Fruit fly (Drosophila melanogaster): ENCODE measurements around the gene fax.

fax gene

DNA sequence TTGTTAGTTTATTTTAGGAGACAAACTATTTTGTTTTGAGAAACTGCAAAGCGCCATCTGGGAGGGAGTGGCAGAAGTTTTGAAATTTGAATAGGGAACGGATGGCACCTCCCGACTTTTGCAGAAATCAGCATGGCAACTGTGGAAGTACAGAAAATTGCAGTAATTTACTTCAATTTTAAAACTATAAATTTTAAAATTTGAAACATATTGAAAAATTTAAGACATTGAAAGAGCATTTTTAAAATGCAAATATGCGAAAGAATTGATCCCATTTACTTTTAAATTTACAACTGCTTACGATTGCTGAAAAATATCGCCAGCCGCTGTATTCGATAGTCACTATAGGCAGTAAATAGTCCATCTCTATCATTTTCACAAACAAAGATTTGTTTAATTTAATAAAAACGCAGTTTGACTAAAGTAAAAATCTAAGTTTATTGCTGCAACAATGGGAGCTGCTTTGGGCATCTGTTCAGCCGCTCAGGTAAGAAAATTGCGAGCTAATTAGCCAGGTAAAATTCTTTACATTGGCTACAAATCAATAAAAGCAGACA is 844 bp upstream of the fax start, which contains the start of gene Serinc (continued):
- TF ChIP-seq trh (GFP tag; optimal IDR thresholded peaks at IDR 0.05) (no peak), croc (GFP tag; conservative IDR thresholded peaks at IDR 0.05) (peak; percentile 30; the same call in 1 of the 3 replicates), onecut (GFP tag; IDR thresholded peaks at IDR 0.05) (peak; percentile 76), CG6654 (GFP tag; optimal IDR thresholded peaks at IDR 0.05) (no peak), Ets65A (GFP tag) (peak; percentile 97), Lpt (GFP tag; optimal IDR thresholded peaks at IDR 0.05) (no peak), CG17361 (GFP tag; IDR thresholded peaks at IDR 0.05) (peak; percentile 65; the same call in 2 of the 3 replicates), CG34224 (GFP tag; IDR thresholded peaks at IDR 0.05; ENCODE audit: partially characterized antibody) (peak; percentile 95), phol (tag; optimal IDR thresholded peaks at IDR 0.05) (peak; percentile 75), CG1233 (GFP tag; optimal IDR thresholded peaks at IDR 0.05) (peak; percentile 28), CG30020 (tag; optimal IDR thresholded peaks at IDR 0.05) (peak; percentile 71), CG12391 (tag; optimal IDR thresholded peaks at IDR 0.05) (peak; percentile 78), CG18476 (GFP tag; optimal IDR thresholded peaks at IDR 0.05) (peak; percentile 27), CG4328 (GFP tag; optimal IDR thresholded peaks at IDR 0.05) (peak; percentile 15), grn (GFP tag; optimal IDR thresholded peaks at IDR 0.05) (no peak), nerfin-1 (tag; optimal IDR thresholded peaks at IDR 0.05) (peak; percentile 61), lab (GFP tag; optimal IDR thresholded peaks at IDR 0.05) (no peak), nau (GFP tag; optimal IDR thresholded peaks at IDR 0.05) (no peak), CG6765 (GFP tag; optimal IDR thresholded peaks at IDR 0.05) (no peak), jing (GFP tag; optimal IDR thresholded peaks at IDR 0.05) (no peak), CG32772 (GFP tag; IDR thresholded peaks at IDR 0.05) (peak; percentile 41; the same call in 1 of the 2 replicates), CG11456 (GFP tag; IDR thresholded peaks at IDR 0.05) (peak; percentile 65), ato (GFP tag; IDR thresholded peaks at IDR 0.05; ENCODE audit: partially characterized antibody) (peak; percentile 97), ewg (GFP tag; optimal IDR thresholded peaks at IDR 0.05) (peak; percentile 39), Tbp (GFP tag; optimal IDR thresholded peaks at IDR 0.05) (no peak), CTCF (GFP tag; optimal IDR thresholded peaks at IDR 0.05) (peak; percentile 97), nom (GFP tag; optimal IDR thresholded peaks at IDR 0.05) (no peak), CG3847 (GFP tag; IDR thresholded peaks at IDR 0.05) (peak; percentile 75), sr (GFP tag; IDR thresholded peaks at IDR 0.05) (no peak), gcm2 (GFP tag; optimal IDR thresholded peaks at IDR 0.05) (no peak), CG7839 (tag; optimal IDR thresholded peaks at IDR 0.05) (no peak), Hmx (GFP tag; optimal IDR thresholded peaks at IDR 0.05) (no peak), rib (GFP tag; IDR thresholded peaks at IDR 0.05) (no peak), CG6175 (GFP tag; IDR thresholded peaks at IDR 0.05) (no peak), CG10654 (GFP tag; optimal IDR thresholded peaks at IDR 0.05) (peak; percentile 45), crp (GFP tag; optimal IDR thresholded peaks at IDR 0.05) (peak in 1 of 2 experiments; percentile 50), GATAe (GFP tag; conservative IDR thresholded peaks at IDR 0.05) (no peak), psq (GFP tag; optimal IDR thresholded peaks at IDR 0.05) (peak; percentile 22), eve (GFP tag; optimal IDR thresholded peaks at IDR 0.05) (no peak), Dip3 (GFP tag; optimal IDR thresholded peaks at IDR 0.05) (peak; percentile 39), ssp (GFP tag; IDR thresholded peaks at IDR 0.05) (peak; percentile 39), CG12659 (GFP tag; optimal IDR thresholded peaks at IDR 0.05) (peak; percentile 84), Hr3 (GFP tag; optimal IDR thresholded peaks at IDR 0.05) (peak; percentile 56), Scr (GFP tag; IDR thresholded peaks at IDR 0.05; ENCODE audit: partially characterized antibody) (peak; percentile 98), fd3F (GFP tag; optimal IDR thresholded peaks at IDR 0.05) (peak; percentile 17), BtbVII (GFP tag; optimal IDR thresholded peaks at IDR 0.05) (peak; percentile 17), ttk (GFP tag; IDR thresholded peaks at IDR 0.05) (no peak), CG17385 (GFP tag; optimal IDR thresholded peaks at IDR 0.05) (peak; percentile 38), zen (tag; optimal IDR thresholded peaks at IDR 0.05) (peak; percentile 76), gcm (GFP tag; optimal IDR thresholded peaks at IDR 0.05) (peak; percentile 0), CG9437 (GFP tag; optimal IDR thresholded peaks at IDR 0.05) (peak; percentile 81)

Data from whole organism, embryonic.